Fruit fly (Drosophila melanogaster): ENCODE measurements around the gene COX5A.

COX5A gene

DNA sequence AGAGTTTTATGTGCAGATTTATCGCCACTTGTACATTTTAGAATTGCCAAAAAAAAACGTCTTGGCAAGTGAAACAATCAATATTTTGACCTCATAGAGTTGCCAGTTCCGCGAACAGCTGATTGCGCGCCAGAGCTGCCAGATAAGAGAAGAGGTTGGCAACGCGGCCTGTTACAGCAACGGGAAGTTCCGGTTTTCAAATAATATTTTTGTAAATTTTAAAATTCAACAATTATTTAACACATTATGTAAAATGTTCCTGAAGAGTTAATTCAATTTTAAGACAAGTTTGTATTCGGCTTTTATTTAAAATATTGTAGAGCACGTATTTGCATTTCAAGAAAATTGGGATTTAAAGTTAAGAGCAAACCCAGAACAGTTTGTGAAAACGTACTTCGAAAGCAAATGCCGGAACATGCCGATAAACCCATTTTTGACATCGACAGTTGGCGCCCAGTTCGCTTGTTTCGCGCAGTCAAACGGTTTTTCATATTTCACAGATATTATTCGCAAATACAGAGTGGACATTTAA, 32.4 kb upstream of the COX5A start, which contains the start of the genes prd1 and HisCl1 (continued):
- TF ChIP-seq CG14860 (GFP tag; IDR thresholded peaks at IDR 0.05; ENCODE audit: partially characterized antibody), result no peak
- peak; percentile 99 for TF ChIP-seq onecut (GFP tag; IDR thresholded peaks at IDR 0.05)
- TF ChIP-seq shn (GFP tag; optimal IDR thresholded peaks at IDR 0.05), result peak; percentile 68
- 0 out of 3 replicates have a peak, but pooled peaks have one; percentile 38 for TF ChIP-seq CG2889 (GFP tag; IDR thresholded peaks at IDR 0.05)
- no peak for TF ChIP-seq CG31441 (GFP tag; IDR thresholded peaks at IDR 0.05)
- TF ChIP-seq CG4617 (GFP tag; optimal IDR thresholded peaks at IDR 0.05; ENCODE audit: borderline replicate concordance), result peak; percentile 58
- peak; percentile 75 for TF ChIP-seq CG4328 (GFP tag; optimal IDR thresholded peaks at IDR 0.05)
- no peak for TF ChIP-seq CrebB (tag; optimal IDR thresholded peaks at IDR 0.05)
- TF ChIP-seq CG17361 (GFP tag; IDR thresholded peaks at IDR 0.05), result peak; percentile 90
- TF ChIP-seq vfl (GFP tag; optimal IDR thresholded peaks at IDR 0.05), result peak; percentile 69
- TF ChIP-seq CG17359 (tag; optimal IDR thresholded peaks at IDR 0.05), result peak; percentile 44
- no peak for TF ChIP-seq CG3065 (GFP tag; optimal IDR thresholded peaks at IDR 0.05)
- TF ChIP-seq gsb-n (tag; optimal IDR thresholded peaks at IDR 0.05), result no peak
- TF ChIP-seq nerfin-2 (GFP tag; IDR thresholded peaks at IDR 0.05; ENCODE audit: partially characterized antibody), result no peak
- TF ChIP-seq pum (GFP tag; optimal IDR thresholded peaks at IDR 0.05), result peak; percentile 43
- TF ChIP-seq CG4854 (GFP tag; optimal IDR thresholded peaks at IDR 0.05), result peak; percentile 98
- TF ChIP-seq Sry-δ (GFP tag; optimal IDR thresholded peaks at IDR 0.05), result peak; percentile 31
- peak; percentile 41 for TF ChIP-seq CG8089 (GFP tag; optimal IDR thresholded peaks at IDR 0.05)
- TF ChIP-seq Abd-B (GFP tag; optimal IDR thresholded peaks at IDR 0.05), result peak; percentile 87
- TF ChIP-seq Fer2 (tag; optimal IDR thresholded peaks at IDR 0.05), result peak; percentile 73
- no peak for TF ChIP-seq ara (GFP tag; IDR thresholded peaks at IDR 0.05)
- no peak for TF ChIP-seq hth (optimal IDR thresholded peaks at IDR 0.05)
- peak; percentile 50 for TF ChIP-seq fu2 (GFP tag; optimal IDR thresholded peaks at IDR 0.05)
- no peak for TF ChIP-seq her (GFP tag; optimal IDR thresholded peaks at IDR 0.05)
- TF ChIP-seq Hmr (GFP tag; optimal IDR thresholded peaks at IDR 0.05), result peak; percentile 82
- peak; percentile 84 for TF ChIP-seq CG7839 (tag; optimal IDR thresholded peaks at IDR 0.05)
- TF ChIP-seq CG8388 (GFP tag; optimal IDR thresholded peaks at IDR 0.05), result no peak
- TF ChIP-seq CG6175 (GFP tag; IDR thresholded peaks at IDR 0.05), result no peak
- no peak for TF ChIP-seq dmrt99B (tag; optimal IDR thresholded peaks at IDR 0.05)
- TF ChIP-seq HHEX (GFP tag; optimal IDR thresholded peaks at IDR 0.05), result peak; percentile 76
- TF ChIP-seq CG43689 (GFP tag; IDR thresholded peaks at IDR 0.05), result no peak
- TF ChIP-seq Pdp1 (GFP tag; optimal IDR thresholded peaks at IDR 0.05), result peak; percentile 72 to 94
- TF ChIP-seq inv (GFP tag; IDR thresholded peaks at IDR 0.05; ENCODE audit: partially characterized antibody), result no peak
- no peak for TF ChIP-seq Gsc (GFP tag; IDR thresholded peaks at IDR 0.05)
- peak; percentile 61 for TF ChIP-seq Chrac-16 (GFP tag; optimal IDR thresholded peaks at IDR 0.05)
- peak; percentile 59 for TF ChIP-seq Camta (GFP tag; optimal IDR thresholded peaks at IDR 0.05)
- no peak for TF ChIP-seq Sox102F (GFP tag; optimal IDR thresholded peaks at IDR 0.05)
- TF ChIP-seq sob (GFP tag; IDR thresholded peaks at IDR 0.05), result peak; percentile 76
- peak; percentile 76 for TF ChIP-seq CG3847 (GFP tag; IDR thresholded peaks at IDR 0.05)
- no peak for TF ChIP-seq abd-A (tag; optimal IDR thresholded peaks at IDR 0.05)
- TF ChIP-seq fd64A (GFP tag; optimal IDR thresholded peaks at IDR 0.05), result peak; percentile 2
- TF ChIP-seq mam (GFP tag; optimal IDR thresholded peaks at IDR 0.05), result peak; percentile 73
- TF ChIP-seq Six4 (GFP tag; optimal IDR thresholded peaks at IDR 0.05), result peak; percentile 35
- peak; percentile 47 for TF ChIP-seq CG17912 (GFP tag; optimal IDR thresholded peaks at IDR 0.05)
- peak; percentile 31 for TF ChIP-seq CG9797 (GFP tag; optimal IDR thresholded peaks at IDR 0.05)
- no peak for TF ChIP-seq CG7928 (GFP tag; optimal IDR thresholded peaks at IDR 0.05)
- no peak for TF ChIP-seq CG7357 (GFP tag; IDR thresholded peaks at IDR 0.05)
- TF ChIP-seq Lpt (GFP tag; optimal IDR thresholded peaks at IDR 0.05), result no peak
- no peak for TF ChIP-seq caup (GFP tag; optimal IDR thresholded peaks at IDR 0.05; ENCODE audit: severe bottlenecking)
- no peak for TF ChIP-seq TFAM (GFP tag; optimal IDR thresholded peaks at IDR 0.05)

Data from whole organism, embryonic.